Fruit fly (Drosophila melanogaster): Measurements from ENCODE around the gene CG5122.

CG5122 gene

DNA sequence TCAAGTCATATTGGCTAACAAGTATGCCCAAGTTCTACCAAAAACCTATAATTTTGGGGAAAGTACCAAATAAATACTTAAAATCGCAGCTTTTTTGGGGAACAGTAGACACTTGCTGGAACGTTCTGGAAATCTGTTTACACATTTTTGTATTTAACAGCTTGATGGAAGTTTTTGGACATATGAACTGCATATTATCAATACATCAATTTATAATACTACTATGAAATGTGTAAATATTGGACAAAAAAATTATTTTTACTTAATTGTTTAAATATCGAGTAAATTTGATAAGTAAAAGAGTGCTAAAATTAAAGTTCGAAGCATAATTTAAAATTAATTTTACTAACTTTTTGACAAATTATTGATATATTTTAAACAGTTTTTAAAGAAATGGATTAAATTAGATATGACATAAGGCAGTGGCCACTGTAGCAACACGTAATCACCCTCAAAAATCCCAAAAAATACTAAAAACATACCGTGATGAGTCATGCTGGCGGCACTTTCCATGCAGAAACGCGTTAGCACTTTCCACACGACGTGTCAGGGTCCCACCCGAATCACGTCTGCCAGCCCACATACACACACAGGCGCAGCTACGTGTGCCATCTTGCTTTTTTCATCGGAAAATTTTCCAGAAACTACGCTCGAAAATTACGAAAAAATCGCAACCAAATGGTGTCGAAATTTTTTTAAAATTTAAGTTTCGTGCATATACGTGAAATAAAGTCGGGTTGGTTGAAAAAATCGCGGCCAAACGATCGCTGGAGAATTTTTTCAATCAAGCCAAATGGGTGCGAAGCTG, 34.8 kb downstream of the CG5122 start, which contains the start of gene Sirt1 (continued):
- TF ChIP-seq ab (GFP tag; optimal IDR thresholded peaks at IDR 0.05) (no peak), B-H1 (GFP tag; IDR thresholded peaks at IDR 0.05) (peak; percentile 65), Hand (GFP tag; optimal IDR thresholded peaks at IDR 0.05) (peak; percentile 16), Hsf (GFP tag; optimal IDR thresholded peaks at IDR 0.05) (peak; percentile 85), CG16815 (GFP tag; optimal IDR thresholded peaks at IDR 0.05) (peak; percentile 91), MTF-1 (GFP tag; optimal IDR thresholded peaks at IDR 0.05; ENCODE audit: borderline replicate concordance) (peak; percentile 67), TFAM (GFP tag; optimal IDR thresholded peaks at IDR 0.05) (no peak), ERR (GFP tag; optimal IDR thresholded peaks at IDR 0.05) (no peak), ara (GFP tag; IDR thresholded peaks at IDR 0.05) (peak; percentile 54; the same call in 1 of the 2 replicates), shn (GFP tag; optimal IDR thresholded peaks at IDR 0.05) (no peak), zf30C (GFP tag; optimal IDR thresholded peaks at IDR 0.05) (no peak), trem (tag; optimal IDR thresholded peaks at IDR 0.05) (peak; percentile 61), Aef1 (GFP tag; IDR thresholded peaks at IDR 0.05) (peak; percentile 71; the same call in 2 of the 3 replicates), Atf6 (GFP tag; IDR thresholded peaks at IDR 0.05) (peak; percentile 75), crol (GFP tag; IDR thresholded peaks at IDR 0.05) (0 out of 2 replicates have a peak, but pooled peaks have one; percentile 21), CG8089 (GFP tag; optimal IDR thresholded peaks at IDR 0.05) (peak; percentile 4), HmgZ (tag; optimal IDR thresholded peaks at IDR 0.05) (peak; percentile 34), da (GFP tag; optimal IDR thresholded peaks at IDR 0.05) (no peak), tap (tag; optimal IDR thresholded peaks at IDR 0.05) (peak; percentile 62), Scr (GFP tag; IDR thresholded peaks at IDR 0.05; ENCODE audit: partially characterized antibody) (peak; percentile 35; the same call in 1 of the 2 replicates), CG15696 (tag; optimal IDR thresholded peaks at IDR 0.05) (peak; percentile 89), Bteb2 (GFP tag; optimal IDR thresholded peaks at IDR 0.05) (peak; percentile 52), caup (GFP tag; optimal IDR thresholded peaks at IDR 0.05; ENCODE audit: severe bottlenecking) (peak; percentile 68), CG12391 (tag; optimal IDR thresholded peaks at IDR 0.05) (peak; percentile 92), Awh (GFP tag; IDR thresholded peaks at IDR 0.05) (peak; percentile 61; the same call in 1 of the 2 replicates), disco-r (GFP tag; optimal IDR thresholded peaks at IDR 0.05) (no peak), CG2116 (GFP tag; optimal IDR thresholded peaks at IDR 0.05) (peak; percentile 66), CG7271 (tag; optimal IDR thresholded peaks at IDR 0.05) (no peak), CG4707 (GFP tag; optimal IDR thresholded peaks at IDR 0.05) (no peak), CG15073 (GFP tag; optimal IDR thresholded peaks at IDR 0.05) (peak; percentile 44), HLH54F (GFP tag; optimal IDR thresholded peaks at IDR 0.05) (peak; percentile 53), HHEX (GFP tag; optimal IDR thresholded peaks at IDR 0.05) (peak; percentile 82), MESR4 (GFP tag; optimal IDR thresholded peaks at IDR 0.05) (peak; percentile 99), br (optimal IDR thresholded peaks at IDR 0.05) (no peak), tna (GFP tag; IDR thresholded peaks at IDR 0.05; ENCODE audit: partially characterized antibody) (no peak), Pdp1 (GFP tag; optimal IDR thresholded peaks at IDR 0.05) (peak; percentile 70 to 85), CG18599 (GFP tag; optimal IDR thresholded peaks at IDR 0.05) (peak; percentile 77), nom (GFP tag; optimal IDR thresholded peaks at IDR 0.05) (peak; percentile 64), Gsc (GFP tag; IDR thresholded peaks at IDR 0.05) (no peak; the same call in 1 of the 2 replicates), CG3847 (GFP tag; IDR thresholded peaks at IDR 0.05) (peak; percentile 84), dmrt99B (tag; optimal IDR thresholded peaks at IDR 0.05) (no peak), CG17829 (tag; optimal IDR thresholded peaks at IDR 0.05) (peak; percentile 88), dimm (GFP tag; IDR thresholded peaks at IDR 0.05) (no peak), Taf1 (GFP tag; IDR thresholded peaks at IDR 0.05) (peak; percentile 32; the same call in 1 of the 2 replicates), Hr78 (GFP tag; optimal IDR thresholded peaks at IDR 0.05) (no peak), CG14710 (tag; optimal IDR thresholded peaks at IDR 0.05) (peak; percentile 92), bbx (GFP tag; IDR thresholded peaks at IDR 0.05; ENCODE audit: partially characterized antibody) (peak; percentile 63; the same call in 1 of the 2 replicates), bowl (GFP tag; IDR thresholded peaks at IDR 0.05) (no peak)
